Worm (Caenorhabditis elegans): Measurements from ENCODE around the gene T01G5.6.

DNA sequence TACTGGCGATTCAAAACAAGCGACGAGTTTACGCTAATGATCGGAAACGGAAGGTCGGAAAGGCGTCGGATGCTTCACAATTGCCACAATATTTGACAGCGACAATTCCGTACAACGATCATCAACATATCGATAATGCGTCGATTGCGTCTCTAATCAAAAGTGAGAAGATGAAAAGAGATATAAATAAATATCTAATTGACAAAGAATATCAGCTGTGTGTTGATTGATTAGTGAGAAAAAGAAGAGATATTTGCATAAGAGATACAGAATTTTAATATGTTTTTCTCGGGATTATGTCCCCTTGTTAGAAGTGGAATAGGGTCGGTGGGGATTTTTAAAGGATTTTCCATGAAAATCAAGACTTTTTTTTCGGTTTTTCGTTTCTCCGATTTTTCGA lies 35.3 kb downstream of the T01G5.6 start:
- TF ChIP-seq sox-4 (tag; optimal IDR thresholded peaks at IDR 0.05) (no peak), rnt-1 (tag; optimal IDR thresholded peaks at IDR 0.05) (no peak), egl-13 (tag; optimal IDR thresholded peaks at IDR 0.05) (no peak)

Measured in whole organism, L1 larva.